Worm (Caenorhabditis elegans): Measurements from ENCODE around the gene ace-3.

Gene ace-3

ce11 chrII:14247748-14248502 lies 42.5 kb downstream of the ace-3 start:
- no peak for TF ChIP-seq W03F9.2 (tag; optimal IDR thresholded peaks at IDR 0.05)
- TF ChIP-seq him-1 (tag; optimal IDR thresholded peaks at IDR 0.05): no peak
- no peak for TF ChIP-seq dao-5 (tag; optimal IDR thresholded peaks at IDR 0.05)

- peak; percentile 10 for TF ChIP-seq W03F9.2 (tag; optimal IDR thresholded peaks at IDR 0.05)
- TF ChIP-seq him-1 (tag; optimal IDR thresholded peaks at IDR 0.05): no peak
Measured at ce11 chrII:14249489-14249888, 44.1 kb downstream of the ace-3 start.

- TF ChIP-seq dao-5 (tag; optimal IDR thresholded peaks at IDR 0.05) (peak; percentile 3), W03F9.2 (tag; optimal IDR thresholded peaks at IDR 0.05) (peak; percentile 6), him-1 (tag; optimal IDR thresholded peaks at IDR 0.05) (peak; percentile 34)
Measured at ce11 chrII:14250147-14250965, 44.9 kb downstream of the ace-3 start, which contains the start of gene hmg-1.1. TSS of gene hmg-1.1 (plus strand) at chrII:14250695.

- TF ChIP-seq dao-5 (tag; optimal IDR thresholded peaks at IDR 0.05) (peak; percentile 42), him-1 (tag; optimal IDR thresholded peaks at IDR 0.05) (peak; percentile 87), W03F9.2 (tag; optimal IDR thresholded peaks at IDR 0.05) (no peak)
Measured at ce11 chrII:14251400-14251940, 46.0 kb downstream of the ace-3 start.

- TF ChIP-seq dao-5 (tag; optimal IDR thresholded peaks at IDR 0.05): no peak
- no peak for TF ChIP-seq W03F9.2 (tag; optimal IDR thresholded peaks at IDR 0.05)
- no peak for TF ChIP-seq him-1 (tag; optimal IDR thresholded peaks at IDR 0.05)
Measured at ce11 chrII:14252057-14252456, 46.6 kb downstream of the ace-3 start, which contains the start of gene Y54G11A.2. TSS of gene Y54G11A.2 (plus strand) at chrII:14252357.

- no peak for TF ChIP-seq W03F9.2 (tag; optimal IDR thresholded peaks at IDR 0.05)
- no peak for TF ChIP-seq him-1 (tag; optimal IDR thresholded peaks at IDR 0.05)
- TF ChIP-seq dao-5 (tag; optimal IDR thresholded peaks at IDR 0.05): no peak
Measured at ce11 chrII:14255850-14256249, 50.4 kb downstream of the ace-3 start.

- TF ChIP-seq dao-5 (tag; optimal IDR thresholded peaks at IDR 0.05): no peak
- TF ChIP-seq W03F9.2 (tag; optimal IDR thresholded peaks at IDR 0.05): no peak
- no peak for TF ChIP-seq him-1 (tag; optimal IDR thresholded peaks at IDR 0.05)
Measured at ce11 chrII:14256779-14257178, 51.3 kb downstream of the ace-3 start, which contains the start of gene Y54G11A.19. TSS of gene Y54G11A.19 (minus strand) at chrII:14256879.

ce11 chrII:14257943-14258342 lies 52.5 kb downstream of the ace-3 start:
- no peak for TF ChIP-seq W03F9.2 (tag; optimal IDR thresholded peaks at IDR 0.05)
- TF ChIP-seq him-1 (tag; optimal IDR thresholded peaks at IDR 0.05): no peak
- no peak for TF ChIP-seq dao-5 (tag; optimal IDR thresholded peaks at IDR 0.05)
